Worm (Caenorhabditis elegans) whole organism, mixed stage, embryonic: ENCODE measurements around the gene nhr-158.

Experiments
- M03D4.4 ChIP-seq: sonication (generic microtip); optimal IDR thresholded peaks from 2 replicates; lab custom pipeline; 2017; ENCODE audit warnings: mild to moderate bottlenecking, missing genetic modification characterization, missing compliant biosample characterization
- bed-3 ChIP-seq: fragments of 200-800 bp; sonication (Bioruptor generic); optimal IDR thresholded peaks from 3 replicates; lab custom pipeline; 2018; ENCODE audit warnings: mild to moderate bottlenecking, missing genetic modification characterization, moderate library complexity, missing compliant biosample characterization
- blmp-1 ChIP-seq: fragments of 150-350 bp; optimal IDR thresholded peaks from 2 replicates; lab custom pipeline; 2014; ENCODE audit warnings: missing biosample characterization, missing genetic modification characterization
- ceh-39 ChIP-seq: fragments of 150-350 bp; optimal IDR thresholded peaks from 2 replicates; lab custom pipeline; 2014; ENCODE audit warnings: missing biosample characterization, missing genetic modification characterization
- ceh-43 ChIP-seq: fragments of 200-800 bp; sonication (Bioruptor generic); optimal IDR thresholded peaks from 2 replicates; lab custom pipeline; 2018; ENCODE audit warnings: mild to moderate bottlenecking, missing genetic modification characterization, moderate library complexity, missing compliant biosample characterization
- ceh-83 ChIP-seq: fragments of 200-800 bp; sonication (Bioruptor generic); optimal IDR thresholded peaks from 2 replicates; lab custom pipeline; 2018; ENCODE audit warnings: mild to moderate bottlenecking, missing genetic modification characterization, missing compliant biosample characterization
- ces-1 ChIP-seq: fragments of 150-350 bp; optimal IDR thresholded peaks from 2 replicates; lab custom pipeline; 2014; ENCODE audit warnings: missing biosample characterization, missing genetic modification reagents, missing genetic modification characterization
- cnd-1 ChIP-seq: fragments of 200-800 bp; sonication (Bioruptor generic); optimal IDR thresholded peaks from 2 replicates; lab custom pipeline; 2018; ENCODE audit warnings: mild to moderate bottlenecking, missing genetic modification characterization, missing compliant biosample characterization
- drap-1 ChIP-seq: fragments of 200-800 bp; sonication (Bioruptor generic); optimal IDR thresholded peaks from 3 replicates; lab custom pipeline; 2018; ENCODE audit warnings: mild to moderate bottlenecking, missing genetic modification characterization, missing compliant biosample characterization
- elt-3 ChIP-seq: fragments of 150-350 bp; optimal IDR thresholded peaks from 2 replicates; lab custom pipeline; 2014; ENCODE audit warnings: missing biosample characterization, missing genetic modification characterization
- flh-1 ChIP-seq: fragments of 200-800 bp; sonication (Bioruptor generic); optimal IDR thresholded peaks from 2 replicates; lab custom pipeline; 2018; ENCODE audit warnings: mild to moderate bottlenecking, missing genetic modification characterization, moderate library complexity, missing compliant biosample characterization
- ham-2 ChIP-seq: fragments of 200-800 bp; sonication (Bioruptor generic); optimal IDR thresholded peaks from 2 replicates; lab custom pipeline; 2018; ENCODE audit warnings: mild to moderate bottlenecking, missing genetic modification characterization, missing compliant biosample characterization
- hlh-1 ChIP-seq: fragments of 150-350 bp; optimal IDR thresholded peaks from 2 replicates; lab custom pipeline; 2014; ENCODE audit warnings: missing biosample characterization, missing genetic modification reagents, missing genetic modification characterization
- lin-13 ChIP-seq: fragments of 150-350 bp; optimal IDR thresholded peaks from 2 replicates; lab custom pipeline; 2014; ENCODE audit warnings: missing biosample characterization, missing genetic modification characterization
- lin-32 ChIP-seq: fragments of 200-800 bp; sonication (Bioruptor generic); optimal IDR thresholded peaks from 2 replicates; lab custom pipeline; 2018; ENCODE audit warnings: mild to moderate bottlenecking, missing genetic modification characterization, missing compliant biosample characterization
- lsy-2 ChIP-seq: fragments of 150-350 bp; optimal IDR thresholded peaks from 2 replicates; lab custom pipeline; 2014; ENCODE audit warnings: missing biosample characterization, missing genetic modification characterization
- mab-5 ChIP-seq: fragments of 150-350 bp; optimal IDR thresholded peaks from 2 replicates; lab custom pipeline; 2014; ENCODE audit warnings: missing biosample characterization, missing genetic modification characterization
- mep-1 ChIP-seq: fragments of 150-350 bp; optimal IDR thresholded peaks from 2 replicates; lab custom pipeline; 2017; ENCODE audit warnings: missing biosample characterization, missing genetic modification reagents, missing genetic modification characterization, inconsistent platforms
- mls-2 ChIP-seq: sonication (generic microtip); optimal IDR thresholded peaks from 2 replicates; lab custom pipeline; 2016; ENCODE audit warnings: mild to moderate bottlenecking, missing genetic modification characterization, moderate library complexity, missing compliant biosample characterization
- nhr-12 ChIP-seq: fragments of 150-350 bp; optimal IDR thresholded peaks from 2 replicates; lab custom pipeline; 2014; ENCODE audit warnings: missing biosample characterization, missing genetic modification characterization
- nhr-2 ChIP-seq: fragments of 150-350 bp; optimal IDR thresholded peaks from 2 replicates; lab custom pipeline; 2014; ENCODE audit warnings: missing biosample characterization, missing genetic modification characterization
- nhr-237 ChIP-seq: fragments of 150-350 bp; optimal IDR thresholded peaks from 2 replicates; lab custom pipeline; 2014; ENCODE audit warnings: missing biosample characterization, missing genetic modification characterization
- nhr-76 ChIP-seq: sonication (generic microtip); optimal IDR thresholded peaks from 2 replicates; lab custom pipeline; 2017; ENCODE audit warnings: missing biosample characterization, missing genetic modification characterization
- pha-4 ChIP-seq: fragments of 150-350 bp; optimal IDR thresholded peaks from 2 replicates; lab custom pipeline; 2018; ENCODE audit warnings: missing biosample characterization, missing genetic modification reagents, missing genetic modification characterization
- sem-2 ChIP-seq: fragments of 200-800 bp; sonication (Bioruptor generic); optimal IDR thresholded peaks from 2 replicates; lab custom pipeline; 2018; ENCODE audit warnings: mild to moderate bottlenecking, missing genetic modification characterization, missing compliant biosample characterization
- snpc-4 ChIP-seq: fragments of 150-350 bp; optimal IDR thresholded peaks from 2 replicates; lab custom pipeline; 2014; ENCODE audit warnings: missing biosample characterization, missing genetic modification characterization
- sptf-1 ChIP-seq: sonication (generic microtip); optimal IDR thresholded peaks from 2 replicates; lab custom pipeline; 2017; ENCODE audit warnings: mild to moderate bottlenecking, missing genetic modification characterization, moderate library complexity, missing compliant biosample characterization
- unc-120 ChIP-seq: sonication (generic microtip); optimal IDR thresholded peaks from 2 replicates; lab custom pipeline; 2017; ENCODE audit warnings: missing genetic modification characterization, missing compliant biosample characterization; ENCODE audit not compliant: poor library complexity, severe bottlenecking
- unc-39 ChIP-seq: fragments of 150-350 bp; optimal IDR thresholded peaks from 2 replicates; lab custom pipeline; 2014; ENCODE audit warnings: missing biosample characterization, missing genetic modification characterization
- zip-8 ChIP-seq: fragments of 150-350 bp; optimal IDR thresholded peaks from 2 replicates; lab custom pipeline; 2014; ENCODE audit warnings: missing biosample characterization, missing genetic modification characterization

Gene nhr-158

DNA sequence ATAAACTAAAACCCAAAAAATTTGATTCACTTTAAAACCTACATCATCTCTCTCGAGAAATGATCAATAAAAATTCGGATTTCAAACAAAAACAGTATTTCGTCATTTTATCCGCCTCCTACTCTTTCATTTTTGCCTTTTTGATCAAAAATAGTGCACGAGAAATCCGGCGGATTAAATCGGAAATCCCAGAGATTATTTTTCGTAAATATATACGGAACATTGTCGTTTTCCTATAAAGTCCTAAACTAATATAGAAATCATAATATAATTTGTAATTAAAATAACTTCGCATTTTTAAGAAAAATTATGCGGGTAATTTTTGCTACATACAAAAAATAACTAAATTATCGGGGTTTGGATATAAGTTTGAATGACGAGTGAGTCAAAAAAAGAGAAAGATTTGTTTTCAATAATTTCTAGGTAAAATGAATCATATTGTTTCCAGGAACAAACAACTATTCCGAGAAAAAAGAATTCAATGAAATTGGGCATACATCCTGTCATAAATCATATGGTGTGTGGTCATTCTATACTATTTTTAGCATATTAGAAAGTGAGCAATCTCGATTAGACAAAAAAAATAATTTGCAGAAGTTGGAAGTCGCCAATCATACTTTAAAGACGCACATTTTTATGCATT lies at the start of gene nhr-158:
Gene nhr-158 (minus strand): TSS at position 51 of the 643 bp plus-strand sequence.
- no peak for TF ChIP-seq mls-2 (tag; lab: Kevin White, UChicago)
- TF ChIP-seq unc-120 (tag; lab: Kevin White, UChicago): no peak
- no peak for TF ChIP-seq ceh-39 (tag; lab: Kevin White, UChicago)
- TF ChIP-seq bed-3: no peak
- TF ChIP-seq, all 35 proteins: peak for 0

DNA sequence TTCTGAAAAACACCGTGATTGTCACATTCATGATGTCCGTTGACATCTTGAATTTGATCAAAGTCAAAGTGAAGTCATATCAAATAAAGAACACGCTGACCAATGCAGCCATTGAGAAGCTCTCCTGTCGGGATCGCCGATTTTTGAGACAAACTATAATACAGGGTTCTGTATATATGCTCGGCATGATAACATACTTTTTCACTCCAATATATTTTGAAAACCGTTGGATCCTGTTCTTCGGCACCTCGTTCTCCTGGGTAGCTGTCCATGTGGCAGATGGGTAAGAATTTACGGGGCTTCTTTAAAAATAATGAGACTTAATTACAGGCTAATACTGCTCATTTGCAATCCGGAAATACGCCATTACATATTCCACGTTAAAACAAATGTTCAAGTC lies 48.6 kb upstream of the nhr-158 start:
- TF ChIP-seq nhr-237 (tag; lab: Kevin White, UChicago) (no peak), ham-2 (GFP tag; lab: Kevin White, UChicago) (no peak), sptf-1 (tag; lab: Kevin White, UChicago) (no peak), snpc-4 (tag; lab: Kevin White, UChicago) (no peak), cnd-1 (no peak), ces-1 (GFP tag; lab: Kevin White, UChicago) (no peak), M03D4.4 (no peak), hlh-1 (tag; lab: Kevin White, UChicago) (no peak), unc-120 (tag; lab: Kevin White, UChicago) (no peak), mls-2 (tag; lab: Kevin White, UChicago) (no peak), elt-3 (tag; lab: Kevin White, UChicago) (no peak), ceh-43 (GFP tag; lab: Kevin White, UChicago) (no peak), unc-39 (no peak), ceh-83 (no peak)

DNA sequence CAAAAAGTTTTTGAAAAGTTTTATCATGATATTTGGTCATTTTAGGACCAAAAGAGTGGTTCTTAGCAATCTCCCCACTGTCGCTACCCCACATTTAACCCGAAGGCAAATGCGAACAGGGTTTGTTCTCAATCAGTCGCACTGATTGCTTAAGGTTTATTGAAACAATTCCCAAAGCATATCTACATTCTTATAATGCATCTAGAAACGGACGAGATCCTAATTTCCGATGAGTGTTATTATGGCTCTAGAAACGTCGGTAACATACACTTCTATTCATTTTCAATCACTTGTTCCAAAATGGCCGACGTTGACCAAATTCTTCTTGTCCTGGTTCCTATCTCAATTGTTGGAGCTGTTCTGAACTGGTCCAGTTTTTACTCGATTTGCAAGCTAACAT lies 47.7 kb upstream of the nhr-158 start, which contains the start of gene srx-65:
Gene srx-65 (plus strand): TSS at position 301 of the 400 bp plus-strand sequence.
- TF ChIP-seq cnd-1 (no peak), nhr-76 (tag; lab: Kevin White, UChicago) (no peak), mls-2 (tag; lab: Kevin White, UChicago) (no peak), blmp-1 (no peak), mep-1 (tag; lab: Kevin White, UChicago) (no peak), drap-1 (GFP tag; lab: Kevin White, UChicago) (no peak), mab-5 (tag; lab: Kevin White, UChicago) (no peak), zip-8 (no peak), sptf-1 (tag; lab: Kevin White, UChicago) (no peak), nhr-12 (tag; lab: Kevin White, UChicago) (no peak), flh-1 (GFP tag; lab: Kevin White, UChicago) (no peak), sem-2 (GFP tag; lab: Kevin White, UChicago) (no peak), snpc-4 (tag; lab: Kevin White, UChicago) (no peak), hlh-1 (tag; lab: Kevin White, UChicago) (no peak), unc-120 (tag; lab: Kevin White, UChicago) (no peak), lin-13 (no peak), nhr-2 (tag; lab: Kevin White, UChicago) (no peak), ceh-39 (tag; lab: Kevin White, UChicago) (no peak), ces-1 (GFP tag; lab: Kevin White, UChicago) (no peak)

DNA sequence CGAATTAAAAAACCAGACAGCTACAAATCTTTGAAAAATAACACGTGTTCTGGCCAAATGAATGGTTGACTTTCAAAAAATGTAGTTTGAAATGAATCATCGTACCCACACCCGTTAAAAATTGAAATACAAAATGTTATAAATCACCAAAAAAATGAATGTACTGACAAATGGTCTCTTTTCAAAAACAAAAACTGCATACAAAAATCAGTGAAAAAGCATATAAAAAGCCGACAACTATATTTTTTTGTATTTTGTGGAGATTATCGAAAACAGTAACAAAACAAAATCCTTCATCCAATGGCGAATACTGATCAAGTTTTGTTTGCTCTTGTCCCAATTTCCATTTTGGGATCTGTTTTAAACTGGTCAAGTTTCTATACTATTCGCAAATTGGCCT lies 45.3 kb upstream of the nhr-158 start, which contains the start of gene srx-66:
Gene srx-66 (plus strand): TSS at position 301 of the 400 bp plus-strand sequence.
- TF ChIP-seq nhr-12 (tag; lab: Kevin White, UChicago) (no peak), hlh-1 (tag; lab: Kevin White, UChicago) (no peak), lsy-2 (tag; lab: Kevin White, UChicago) (no peak), snpc-4 (tag; lab: Kevin White, UChicago) (no peak), ceh-43 (GFP tag; lab: Kevin White, UChicago) (no peak)

DNA sequence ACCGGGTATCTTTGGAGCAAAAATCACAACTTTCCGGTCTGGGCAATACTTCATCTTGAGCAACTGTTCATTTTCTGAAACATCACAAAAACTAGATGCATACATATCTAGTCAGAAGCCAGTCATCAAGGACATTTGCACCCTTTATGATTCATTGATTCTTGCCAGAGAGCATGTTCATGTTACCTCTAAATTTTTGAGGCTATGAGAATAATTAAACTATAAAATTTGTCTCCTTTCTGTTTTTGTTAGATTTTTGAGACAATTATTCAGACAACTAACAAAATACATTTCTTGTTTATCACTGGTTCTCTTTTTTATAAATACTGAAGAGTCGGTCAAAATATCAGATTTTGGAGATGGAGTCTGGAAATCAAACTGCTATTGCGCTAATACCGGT lies 42.5 kb upstream of the nhr-158 start, which contains the start of gene srx-67:
Gene srx-67 (plus strand): TSS at position 301 of the 400 bp plus-strand sequence.
- TF ChIP-seq flh-1 (GFP tag; lab: Kevin White, UChicago) (no peak), bed-3 (no peak), drap-1 (GFP tag; lab: Kevin White, UChicago) (no peak), mab-5 (tag; lab: Kevin White, UChicago) (no peak), mep-1 (tag; lab: Kevin White, UChicago) (no peak), nhr-12 (tag; lab: Kevin White, UChicago) (no peak), unc-39 (no peak), nhr-237 (tag; lab: Kevin White, UChicago) (no peak), ces-1 (GFP tag; lab: Kevin White, UChicago) (no peak), mls-2 (tag; lab: Kevin White, UChicago) (no peak), M03D4.4 (no peak), nhr-2 (tag; lab: Kevin White, UChicago) (no peak), pha-4 (no peak), lin-32 (GFP tag; lab: Kevin White, UChicago) (no peak), cnd-1 (no peak), blmp-1 (no peak), sptf-1 (tag; lab: Kevin White, UChicago) (no peak), hlh-1 (tag; lab: Kevin White, UChicago) (no peak), ceh-83 (no peak), unc-120 (tag; lab: Kevin White, UChicago) (no peak)
